Worm (Caenorhabditis elegans): ENCODE data around the gene trp-2.

Gene trp-2

ce11 chrIII:1002510-1002909 lies 10.8 kb downstream of the trp-2 start, which contains the start of gene clec-150 (continued):
- TF ChIP-seq mdl-1 (tag; optimal IDR thresholded peaks at IDR 0.05): peak in 1 of 2 experiments; percentile 6
- TF ChIP-seq nhr-48 (tag; optimal IDR thresholded peaks at IDR 0.05): peak; percentile 71
- TF ChIP-seq snpc-1.2 (GFP tag; IDR thresholded peaks at IDR 0.05): no peak
- peak; percentile 74 for TF ChIP-seq tra-1 (GFP tag; IDR thresholded peaks at IDR 0.05)
- TF ChIP-seq nhr-77 (tag; optimal IDR thresholded peaks at IDR 0.05): peak; percentile 63
- peak; percentile 92 for TF ChIP-seq pqm-1 (tag; optimal IDR thresholded peaks at IDR 0.05)
- TF ChIP-seq nhr-28 (tag; optimal IDR thresholded peaks at IDR 0.05): peak; percentile 78

- TF ChIP-seq lin-38 (GFP tag; IDR thresholded peaks at IDR 0.05) (no peak), nhr-111 (GFP tag; optimal IDR thresholded peaks at IDR 0.05) (no peak), lin-13 (GFP tag; optimal IDR thresholded peaks at IDR 0.05) (no peak), attf-4 (tag; optimal IDR thresholded peaks at IDR 0.05) (no peak)
Observed at ce11 chrIII:1004464-1004863, 12.8 kb downstream of the trp-2 start.

ce11 chrIII:1006206-1006605 lies 14.5 kb downstream of the trp-2 start:
- peak; percentile 76 for TF ChIP-seq set-16 (GFP tag; IDR thresholded peaks at IDR 0.05)

ce11 chrIII:1007143-1007905 lies 15.6 kb downstream of the trp-2 start:
- TF ChIP-seq set-16 (GFP tag; IDR thresholded peaks at IDR 0.05) (peak; percentile 55), nhr-25 (tag; optimal IDR thresholded peaks at IDR 0.05; ENCODE audit: borderline replicate concordance, insufficient read depth) (no peak), nhr-10 (tag; optimal IDR thresholded peaks at IDR 0.05) (no peak), aha-1 (tag) (peak; percentile 81), mxl-2 (GFP tag; conservative IDR thresholded peaks at IDR 0.05) (no peak), ceh-32 (tag; optimal IDR thresholded peaks at IDR 0.05; ENCODE audit: poor library complexity) (no peak), unc-62 (GFP tag; optimal IDR thresholded peaks at IDR 0.05 in 1 of 2) (peak in 1 of 2 experiments; percentile 2), unc-62 (tag; optimal IDR thresholded peaks at IDR 0.05) (no peak), rbr-2 (tag; optimal IDR thresholded peaks at IDR 0.05) (no peak), nhr-11 (tag; optimal IDR thresholded peaks at IDR 0.05) (peak; percentile 4), Y105C5A.15 (GFP tag; IDR thresholded peaks at IDR 0.05) (no peak), zfp-3 (GFP tag; conservative IDR thresholded peaks at IDR 0.05) (no peak), nhr-237 (tag; optimal IDR thresholded peaks at IDR 0.05) (no peak)

ce11 chrIII:1008091-1008490 lies 16.4 kb downstream of the trp-2 start, which contains the start of gene clc-27:
TSS of gene clc-27 (plus strand) at chrIII:1008391.
- TF ChIP-seq unc-62 (GFP tag; optimal IDR thresholded peaks at IDR 0.05 in 1 of 2) (peak in 1 of 2 experiments; percentile 31), unc-62 (tag; optimal IDR thresholded peaks at IDR 0.05) (no peak), pha-4 (GFP tag; IDR thresholded peaks at IDR 0.05) (no peak), pha-4 (tag; optimal IDR thresholded peaks at IDR 0.05) (no peak), nhr-28 (tag; optimal IDR thresholded peaks at IDR 0.05) (peak; percentile 28), daf-16 (GFP tag; optimal IDR thresholded peaks at IDR 0.05) (no peak), daf-16 (tag; optimal IDR thresholded peaks at IDR 0.05) (peak; percentile 61)

ce11 chrIII:1009034-1009433 lies 17.4 kb downstream of the trp-2 start:
- peak; percentile 71 for TF ChIP-seq set-16 (GFP tag; IDR thresholded peaks at IDR 0.05)

- TF ChIP-seq gei-8 (GFP tag; optimal IDR thresholded peaks at IDR 0.05) (no peak), set-16 (GFP tag; IDR thresholded peaks at IDR 0.05) (peak; percentile 45; the same call in 1 of the 2 replicates)
Observed at ce11 chrIII:1009775-1010174, 18.1 kb downstream of the trp-2 start, which contains the start of gene clc-24. TSS of gene clc-24 (plus strand) at chrIII:1010037.
